Worm (Caenorhabditis elegans): ENCODE data around the gene swt-6.

DNA sequence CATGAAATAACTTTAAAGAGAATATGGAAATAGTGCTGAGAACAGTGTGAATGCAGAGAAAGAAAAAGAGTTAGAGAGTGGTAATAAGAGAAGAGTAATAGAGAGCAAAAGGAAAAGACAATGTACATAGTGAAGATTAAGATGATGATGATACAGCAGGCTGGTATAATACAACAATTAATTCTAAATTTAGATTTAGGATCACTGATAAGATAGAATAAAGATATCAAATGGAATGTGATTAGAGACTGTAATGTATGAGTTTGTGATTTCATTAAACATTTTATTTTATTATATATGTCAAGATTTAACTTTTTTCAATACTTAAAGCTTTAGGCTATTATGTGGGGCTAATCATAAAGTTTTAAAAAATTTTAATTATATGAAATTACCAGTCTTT lies 965 bp upstream of the swt-6 start, which contains the start of gene R10D12.8:
- TF ChIP-seq lin-54 (GFP tag; optimal IDR thresholded peaks at IDR 0.05) = no peak
- no peak for TF ChIP-seq hlh-12 (tag; optimal IDR thresholded peaks at IDR 0.05)
- TF ChIP-seq unc-62 (GFP tag; optimal IDR thresholded peaks at IDR 0.05) = no peak
- TF ChIP-seq ztf-3 (GFP tag; optimal IDR thresholded peaks at IDR 0.05) = no peak
- no peak for TF ChIP-seq rcor-1 (GFP tag; IDR thresholded peaks at IDR 0.05)
- no peak for TF ChIP-seq ztf-25 (GFP tag; IDR thresholded peaks at IDR 0.05)
- no peak for TF ChIP-seq ceh-79 (tag; optimal IDR thresholded peaks at IDR 0.05)
- no peak for TF ChIP-seq zim-3 (tag; optimal IDR thresholded peaks at IDR 0.05)
- no peak for TF ChIP-seq Y53F4B.3 (GFP tag; IDR thresholded peaks at IDR 0.05)
- no peak for TF ChIP-seq aptf-2 (GFP tag; conservative IDR thresholded peaks at IDR 0.05)
- TF ChIP-seq hmg-20 (GFP tag; IDR thresholded peaks at IDR 0.05) = no peak
- TF ChIP-seq snpc-3.4 (tag; optimal IDR thresholded peaks at IDR 0.05) = no peak
- TF ChIP-seq nfya-1 (tag; optimal IDR thresholded peaks at IDR 0.05; ENCODE audit: borderline replicate concordance, insufficient read depth) = no peak

Data from whole organism, young adult.